Fruit fly (Drosophila melanogaster): ENCODE measurements around the gene Pfdn2.
A peak's percentile ranks its signal among the peaks of the same experiment; 100 is the strongest.

DNA sequence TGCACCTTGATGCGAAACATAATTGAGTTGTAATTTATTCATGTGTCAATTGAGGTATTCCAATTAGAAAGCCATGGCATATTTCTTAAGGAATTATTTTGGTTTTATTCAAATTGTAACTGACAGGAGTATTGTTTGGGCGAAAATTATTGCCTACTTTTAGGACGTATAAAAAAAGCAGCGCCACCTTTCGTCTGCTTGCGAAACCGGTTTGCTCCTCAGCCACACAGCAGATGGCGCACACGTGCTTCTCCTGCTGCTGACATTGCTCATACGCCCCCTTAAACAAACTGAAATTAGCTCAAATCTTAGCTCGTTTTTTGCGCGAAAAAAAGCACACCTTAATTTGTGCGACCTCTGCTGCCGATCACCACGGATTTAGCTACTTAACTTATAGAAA is 26.3 kb downstream of the Pfdn2 start:
- TF ChIP-seq dsx (GFP tag; optimal IDR thresholded peaks at IDR 0.05; ENCODE audit: poor library complexity, severe bottlenecking) = no peak
- peak; percentile 16 for TF ChIP-seq fkh (GFP tag; optimal IDR thresholded peaks at IDR 0.05)
- TF ChIP-seq CG6808 (GFP tag; optimal IDR thresholded peaks at IDR 0.05) = no peak
- peak; percentile 64 for TF ChIP-seq Eip75B (GFP tag; optimal IDR thresholded peaks at IDR 0.05)
- no peak for TF ChIP-seq CG9139 (GFP tag; optimal IDR thresholded peaks at IDR 0.05)
- no peak for TF ChIP-seq ss (GFP tag; optimal IDR thresholded peaks at IDR 0.05)
